Fruit fly (Drosophila melanogaster) whole organism, embryonic: ENCODE results near the gene Sam-S.

Source experiments
- Asciz ChIP-seq: fragments of 200-800 bp; sonication (Bioruptor generic); optimal IDR thresholded peaks from 2 replicates; lab custom pipeline; 2017; ENCODE audit warnings: missing biosample characterization, mild to moderate bottlenecking, missing genetic modification characterization, missing genetic modification reagents
- CG11696 ChIP-seq: fragments of 200-800 bp; sonication (Bioruptor generic); IDR thresholded peaks from 2 replicates; pipeline ENCODE4 v1.3.6; 2022; ENCODE audit warnings: missing biosample characterization, missing genetic modification characterization
- CG12769 ChIP-seq: fragments of 200-800 bp; sonication (Bioruptor generic); optimal IDR thresholded peaks from 2 replicates; lab custom pipeline; 2019; ENCODE audit warnings: missing biosample characterization, mild to moderate bottlenecking, missing genetic modification characterization, moderate library complexity
- CG13894 ChIP-seq: fragments of 200-800 bp; sonication (Bioruptor generic); optimal IDR thresholded peaks from 3 replicates; lab custom pipeline; 2018; ENCODE audit warnings: missing biosample characterization, mild to moderate bottlenecking, missing genetic modification characterization, moderate library complexity
- CG15269 ChIP-seq: fragments of 200-800 bp; sonication (Bioruptor generic); optimal IDR thresholded peaks from 2 replicates; lab custom pipeline; 2018; ENCODE audit warnings: missing biosample characterization, mild to moderate bottlenecking, missing genetic modification characterization, moderate library complexity
- CG15601 ChIP-seq: fragments of 200-800 bp; sonication (Bioruptor generic); optimal IDR thresholded peaks from 3 replicates; lab custom pipeline; 2019; ENCODE audit warnings: missing biosample characterization, mild to moderate bottlenecking, missing genetic modification characterization, moderate library complexity
- CG2712 ChIP-seq: fragments of 200-800 bp; optimal IDR thresholded peaks from 3 replicates; lab custom pipeline; 2019; ENCODE audit warnings: missing biosample characterization, mild to moderate bottlenecking, missing genetic modification characterization, moderate library complexity
- CG32772 ChIP-seq: fragments of 200-800 bp; sonication (Bioruptor generic); IDR thresholded peaks from 2 replicates; pipeline ENCODE4 v1.3.6; 2022; ENCODE audit warnings: missing biosample characterization, missing genetic modification characterization
- CG7839 ChIP-seq: fragments of 200-800 bp; sonication (Bioruptor generic); optimal IDR thresholded peaks from 3 replicates; lab custom pipeline; 2018; ENCODE audit warnings: missing biosample characterization, mild to moderate bottlenecking, missing genetic modification characterization, moderate library complexity
- CG9727 ChIP-seq: fragments of 200-800 bp; sonication (Bioruptor generic); optimal IDR thresholded peaks from 3 replicates; lab custom pipeline; 2017; ENCODE audit warnings: missing biosample characterization, mild to moderate bottlenecking, missing genetic modification characterization
- D ChIP-seq, 2 experiments: fragments of 200-800 bp in 1 of 2; fragments of >200 bp in 1 of 2; sonication (Bioruptor generic) in 1 of 2; optimal IDR thresholded peaks; 2 replicates in 1 of 2; 3 replicates in 1 of 2; lab custom pipeline; 2017; ENCODE audit warnings: mild to moderate bottlenecking in 1 of 2, missing biosample characterization in 1 of 2, missing genetic modification characterization in 1 of 2, missing genetic modification reagents in 1 of 2
- Doc2 ChIP-seq: fragments of 200-800 bp; sonication (Bioruptor generic); IDR thresholded peaks from 2 replicates; pipeline ENCODE4 v1.3.6; 2022; ENCODE audit warnings: missing biosample characterization, missing genetic modification characterization
- Dp ChIP-seq: fragments of 200-800 bp; sonication (Bioruptor generic); optimal IDR thresholded peaks from 2 replicates; lab custom pipeline; 2018; ENCODE audit warnings: missing biosample characterization, mild to moderate bottlenecking, missing genetic modification characterization, moderate library complexity
- Hr78 ChIP-seq, 2 experiments: fragments of 200-800 bp in 1 of 2; fragments of >200 bp in 1 of 2; sonication (Bioruptor generic) in 1 of 2; optimal IDR thresholded peaks; 2 replicates each; lab custom pipeline; 2017 to 2019; ENCODE audit warnings: missing biosample characterization in 2 of 2, missing genetic modification characterization in 2 of 2, mild to moderate bottlenecking in 1 of 2, moderate library complexity in 1 of 2
- Kr ChIP-seq: fragments of 200-800 bp; sonication (Bioruptor generic); optimal IDR thresholded peaks from 2 replicates; lab custom pipeline; 2017; ENCODE audit warnings: missing biosample characterization, mild to moderate bottlenecking, missing genetic modification characterization
- Lpt ChIP-seq: fragments of >200 bp; optimal IDR thresholded peaks from 2 replicates; lab custom pipeline; 2018; ENCODE audit warnings: missing biosample characterization, missing genetic modification characterization
- Myb ChIP-seq: fragments of 200-800 bp; sonication (Bioruptor generic); optimal IDR thresholded peaks from 2 replicates; lab custom pipeline; 2016; ENCODE audit warnings: missing biosample characterization, missing genetic modification characterization
- Oli ChIP-seq: fragments of 200-800 bp; sonication (Bioruptor generic); optimal IDR thresholded peaks from 2 replicates; lab custom pipeline; 2018; ENCODE audit warnings: missing biosample characterization, mild to moderate bottlenecking, missing genetic modification characterization, moderate library complexity
- Ptx1 ChIP-seq: fragments of 200-800 bp; sonication (Bioruptor generic); IDR thresholded peaks from 2 replicates; pipeline ENCODE4 v1.3.6; 2022; ENCODE audit warnings: missing biosample characterization, missing genetic modification characterization
- Scr ChIP-seq: fragments of 200-800 bp; sonication (Bioruptor generic); IDR thresholded peaks from 2 replicates; pipeline ENCODE4 v1.3.6; 2022; ENCODE audit warnings: missing biosample characterization, missing genetic modification characterization; ENCODE audit not compliant: partially characterized antibody
- Side ChIP-seq: fragments of 200-800 bp; sonication (Bioruptor generic); optimal IDR thresholded peaks from 2 replicates; lab custom pipeline; 2016; ENCODE audit warnings: missing biosample characterization, missing genetic modification characterization
- YL-1 ChIP-seq: fragments of 200-800 bp; sonication (Bioruptor generic); optimal IDR thresholded peaks from 3 replicates; lab custom pipeline; 2017; ENCODE audit warnings: missing biosample characterization, mild to moderate bottlenecking, missing genetic modification characterization
- ab ChIP-seq: fragments of 200-800 bp; sonication (Bioruptor generic); optimal IDR thresholded peaks from 2 replicates; lab custom pipeline; 2016; ENCODE audit warnings: missing biosample characterization, missing genetic modification characterization
- abd-A ChIP-seq: fragments of 200-800 bp; sonication (Bioruptor generic); optimal IDR thresholded peaks from 3 replicates; lab custom pipeline; 2019; ENCODE audit warnings: missing biosample characterization, mild to moderate bottlenecking, missing genetic modification characterization, moderate library complexity
- amos ChIP-seq: fragments of 200-800 bp; sonication (Bioruptor generic); IDR thresholded peaks from 2 replicates; pipeline ENCODE4 v1.3.6; 2022; ENCODE audit warnings: missing biosample characterization, missing genetic modification characterization; ENCODE audit not compliant: partially characterized antibody
- bowl ChIP-seq: fragments of 200-800 bp; sonication (Bioruptor generic); IDR thresholded peaks from 2 replicates; pipeline ENCODE4 v1.3.6; 2022; ENCODE audit warnings: missing biosample characterization, missing genetic modification characterization
- bsh ChIP-seq, 2 experiments: fragments of 200-800 bp; sonication (Bioruptor generic); optimal IDR thresholded peaks; 2 replicates each; lab custom pipeline; 2017 to 2018; ENCODE audit warnings: mild to moderate bottlenecking in 2 of 2, missing biosample characterization in 2 of 2, missing genetic modification characterization in 2 of 2, moderate library complexity in 1 of 2
- cg ChIP-seq: fragments of 200-800 bp; sonication (Bioruptor generic); optimal IDR thresholded peaks from 3 replicates; lab custom pipeline; 2019; ENCODE audit warnings: missing biosample characterization, mild to moderate bottlenecking, missing genetic modification characterization, moderate library complexity
- chinmo ChIP-seq: fragments of 200-800 bp; sonication (Bioruptor generic); IDR thresholded peaks from 4 replicates; pipeline ENCODE4 v1.3.6; 2022; ENCODE audit warnings: missing biosample characterization, missing genetic modification characterization; ENCODE audit not compliant: partially characterized antibody
- crp ChIP-seq, 2 experiments: fragments of 200-800 bp; sonication (Bioruptor generic); optimal IDR thresholded peaks; 2 replicates in 1 of 2; 3 replicates in 1 of 2; lab custom pipeline; 2017; ENCODE audit warnings: missing biosample characterization in 2 of 2, missing genetic modification characterization in 2 of 2, mild to moderate bottlenecking in 1 of 2, moderate library complexity in 1 of 2
- exex ChIP-seq: fragments of 200-800 bp; sonication (Bioruptor generic); optimal IDR thresholded peaks from 4 replicates; lab custom pipeline; 2018; ENCODE audit warnings: missing biosample characterization, mild to moderate bottlenecking, missing genetic modification characterization, moderate library complexity
- ftz-f1 ChIP-seq: fragments of 200-800 bp; sonication (Bioruptor generic); optimal IDR thresholded peaks from 2 replicates; lab custom pipeline; 2016; ENCODE audit warnings: missing biosample characterization, missing genetic modification characterization
- gcm2 ChIP-seq: fragments of 200-800 bp; sonication (Bioruptor generic); optimal IDR thresholded peaks from 2 replicates; lab custom pipeline; 2016; ENCODE audit warnings: missing biosample characterization, missing genetic modification characterization
- hbn ChIP-seq: fragments of 200-800 bp; sonication (Bioruptor generic); IDR thresholded peaks from 2 replicates; pipeline ENCODE4 v1.3.6; 2022; ENCODE audit warnings: missing biosample characterization, missing genetic modification characterization; ENCODE audit not compliant: partially characterized antibody
- her ChIP-seq: fragments of 200-800 bp; sonication (Bioruptor generic); optimal IDR thresholded peaks from 2 replicates; lab custom pipeline; 2016; ENCODE audit warnings: missing biosample characterization, missing genetic modification characterization
- hth ChIP-seq: fragments of >200 bp; optimal IDR thresholded peaks from 2 replicates; lab custom pipeline; 2017; ENCODE audit warnings: inconsistent platforms
- inv ChIP-seq: fragments of 200-800 bp; sonication (Bioruptor generic); IDR thresholded peaks from 2 replicates; pipeline ENCODE4 v1.3.6; 2022; ENCODE audit warnings: missing biosample characterization, missing genetic modification characterization; ENCODE audit not compliant: partially characterized antibody
- nom ChIP-seq: fragments of 200-800 bp; sonication (Bioruptor generic); optimal IDR thresholded peaks from 2 replicates; lab custom pipeline; 2017; ENCODE audit warnings: missing biosample characterization, missing genetic modification characterization, mild to moderate bottlenecking, moderate library complexity, missing genetic modification reagents
- oc ChIP-seq: fragments of 200-800 bp; sonication (Bioruptor generic); optimal IDR thresholded peaks from 2 replicates; lab custom pipeline; 2018; ENCODE audit warnings: missing biosample characterization, mild to moderate bottlenecking, missing genetic modification characterization, moderate library complexity
- odd ChIP-seq: fragments of 200-800 bp; sonication (Bioruptor generic); optimal IDR thresholded peaks from 2 replicates; lab custom pipeline; 2017; ENCODE audit warnings: missing biosample characterization, mild to moderate bottlenecking, missing genetic modification characterization
- otp ChIP-seq: fragments of 200-800 bp; sonication (Bioruptor generic); IDR thresholded peaks from 3 replicates; pipeline ENCODE4, ENCODE4 v1.3.6; 2022; ENCODE audit warnings: missing biosample characterization, missing genetic modification characterization
- psq ChIP-seq: fragments of 200-800 bp; sonication (Bioruptor generic); optimal IDR thresholded peaks from 2 replicates; lab custom pipeline; 2017; ENCODE audit warnings: missing biosample characterization, missing genetic modification characterization
- schlank ChIP-seq: fragments of 200-800 bp; sonication (Bioruptor generic); optimal IDR thresholded peaks from 2 replicates; lab custom pipeline; 2018; ENCODE audit warnings: missing biosample characterization, mild to moderate bottlenecking, missing genetic modification characterization
- sisA ChIP-seq: fragments of 200-800 bp; sonication (Bioruptor generic); IDR thresholded peaks from 2 replicates; pipeline ENCODE4 v1.3.6; 2022; ENCODE audit warnings: missing biosample characterization, missing genetic modification characterization
- sob ChIP-seq: fragments of 200-800 bp; sonication (Bioruptor generic); IDR thresholded peaks from 2 replicates; pipeline ENCODE4 v1.3.6; 2022; ENCODE audit warnings: missing biosample characterization, missing genetic modification characterization
- sug ChIP-seq: fragments of 200-800 bp; optimal IDR thresholded peaks from 2 replicates; lab custom pipeline; 2019; ENCODE audit warnings: missing biosample characterization, mild to moderate bottlenecking, missing genetic modification characterization, moderate library complexity
- tio ChIP-seq: fragments of 200-800 bp; sonication (Bioruptor generic); optimal IDR thresholded peaks from 2 replicates; lab custom pipeline; 2017; ENCODE audit warnings: missing biosample characterization, missing genetic modification characterization, inconsistent platforms
- zfh2 ChIP-seq: fragments of 200-800 bp; sonication (Bioruptor generic); optimal IDR thresholded peaks from 2 replicates; lab custom pipeline; 2016; ENCODE audit warnings: missing biosample characterization, missing genetic modification characterization

The Sam-S gene

dm6 chr2L:109098-109799 is 2.5 kb downstream of the Sam-S start:
- TF ChIP-seq hth (lab: Kevin White, UChicago) (no peak), Lpt (GFP tag; lab: Kevin White, UChicago) (no peak), Ptx1 (GFP tag; lab: Robert Waterston, UW) (no peak), CG7839 (no peak), Myb (GFP tag; lab: Kevin White, UChicago) (no peak), CG32772 (GFP tag; lab: Robert Waterston, UW) (no peak), amos (GFP tag; lab: Robert Waterston, UW) (0 out of 2 replicates have a peak, but pooled peaks have one; percentile 18), Scr (GFP tag; lab: Robert Waterston, UW) (no peak), chinmo (peak; percentile 86; the same call in 3 of the 4 replicates), CG15269 (tag; lab: Kevin White, UChicago) (no peak), D (optimal IDR thresholded peaks at IDR 0.05; lab: Kevin White, UChicago) (no peak), D (GFP tag; optimal IDR thresholded peaks at IDR 0.05; lab: Kevin White, UChicago) (no peak), ab (GFP tag; lab: Kevin White, UChicago) (no peak), cg (GFP tag; lab: Kevin White, UChicago) (peak; percentile 67), oc (no peak), Oli (tag; lab: Kevin White, UChicago) (no peak), tio (GFP tag; lab: Kevin White, UChicago) (no peak), schlank (tag; lab: Kevin White, UChicago) (no peak), bowl (GFP tag; lab: Robert Waterston, UW) (no peak), Dp (GFP tag; lab: Kevin White, UChicago) (no peak), hbn (GFP tag; lab: Robert Waterston, UW) (no peak), Hr78 (GFP tag; optimal IDR thresholded peaks at IDR 0.05; lab: Kevin White, UChicago) (no peak), ftz-f1 (GFP tag; lab: Kevin White, UChicago) (peak; percentile 1), zfh2 (no peak), sob (GFP tag; lab: Robert Waterston, UW) (0 out of 2 replicates have a peak, but pooled peaks have one; percentile 5), CG13894 (tag; lab: Kevin White, UChicago) (peak; percentile 51), CG15601 (no peak), Kr (no peak), psq (no peak), bsh (GFP tag; optimal IDR thresholded peaks at IDR 0.05; lab: Kevin White, UChicago) (no peak), crp (GFP tag; optimal IDR thresholded peaks at IDR 0.05; lab: Kevin White, UChicago) (peak in 1 of 2 experiments; percentile 8), Asciz (no peak), YL-1 (GFP tag; lab: Kevin White, UChicago) (peak; percentile 10), gcm2 (GFP tag; lab: Kevin White, UChicago) (no peak), Side (GFP tag; lab: Kevin White, UChicago) (no peak), inv (no peak), her (GFP tag; lab: Kevin White, UChicago) (no peak), sug (tag; lab: Kevin White, UChicago) (peak; percentile 88), CG12769 (tag; lab: Kevin White, UChicago) (peak; percentile 67), otp (GFP tag; lab: Robert Waterston, UW) (no peak), Doc2 (no peak), CG9727 (GFP tag; lab: Kevin White, UChicago) (no peak), sisA (GFP tag; lab: Robert Waterston, UW) (no peak), odd (GFP tag; lab: Kevin White, UChicago) (no peak), CG11696 (no peak), abd-A (peak; percentile 66), CG2712 (tag; lab: Kevin White, UChicago) (no peak), exex (peak; percentile 84), nom (GFP tag; lab: Kevin White, UChicago) (peak; percentile 34)
